Fruit fly (Drosophila melanogaster) whole organism, prepupa: ENCODE data around the gene betaTub85D.

Experiments
- Blimp-1 ChIP-seq: fragments of 200-800 bp; sonication (Bioruptor generic); optimal IDR thresholded peaks from 3 replicates; lab custom pipeline; 2017; ENCODE audit warnings: missing biosample characterization, missing genetic modification characterization, mild to moderate bottlenecking, moderate library complexity, missing genetic modification reagents
- CG6854 ChIP-seq: fragments of 200-800 bp; sonication (Bioruptor generic); optimal IDR thresholded peaks from 2 replicates; lab custom pipeline; 2017; ENCODE audit warnings: missing biosample characterization, mild to moderate bottlenecking, missing genetic modification characterization

dm6 chr3R:9385987-9386386 is 24.1 kb downstream of the betaTub85D start:
- no peak for TF ChIP-seq Blimp-1
- TF ChIP-seq CG6854 (GFP tag; lab: Kevin White, UChicago): no peak
